Worm (Caenorhabditis elegans) whole organism, L1 larva: ENCODE results near the gene sphr-1.

Experiments used
- C04F5.9 ChIP-seq: sonication (generic microtip); optimal IDR thresholded peaks from 2 replicates; lab custom pipeline; 2016; ENCODE audit warnings: missing genetic modification characterization, missing compliant biosample characterization
- F16B12.6 ChIP-seq: fragments of 150-350 bp; optimal IDR thresholded peaks from 2 replicates; lab custom pipeline; 2014; ENCODE audit warnings: missing biosample characterization, missing genetic modification characterization
- Y116A8C.19 ChIP-seq: sonication (generic microtip); optimal IDR thresholded peaks from 2 replicates; lab custom pipeline; 2016; ENCODE audit warnings: missing compliant biosample characterization, missing genetic modification characterization, borderline replicate concordance
- blmp-1 ChIP-seq: fragments of 150-350 bp; optimal IDR thresholded peaks from 2 replicates; lab custom pipeline; 2014; ENCODE audit warnings: missing biosample characterization, missing genetic modification characterization
- ceh-82 ChIP-seq, 3 experiments: fragments of 150-350 bp in 1 of 3; sonication (generic microtip) in 2 of 3; optimal IDR thresholded peaks; 2 replicates each; lab custom pipeline; 2014 to 2017; ENCODE audit warnings: missing biosample characterization in 3 of 3, missing genetic modification characterization in 3 of 3
- dpl-1 ChIP-seq, 3 experiments: fragments of 150-350 bp in 2 of 3; sonication (generic microtip) in 1 of 3; optimal IDR thresholded peaks; 2 replicates each; lab custom pipeline; 2014 to 2017; ENCODE audit warnings: missing biosample characterization in 3 of 3, missing genetic modification characterization in 3 of 3, missing genetic modification reagents in 3 of 3
- dsc-1 ChIP-seq: sonication (generic microtip); optimal IDR thresholded peaks from 2 replicates; lab custom pipeline; 2016; ENCODE audit warnings: mild to moderate bottlenecking, missing genetic modification characterization, missing compliant biosample characterization
- efl-1 ChIP-seq, 4 experiments: fragments of 150-350 bp; optimal IDR thresholded peaks in 3 of 4; peaks in 1 of 4; 1 replicate in 1 of 4; 2 replicates in 3 of 4; lab custom pipeline; 2014; ENCODE audit warnings: missing biosample characterization in 2 of 4, missing genetic modification characterization in 2 of 4, missing genetic modification reagents in 2 of 4
- efl-3 ChIP-seq: fragments of 200-800 bp; sonication (Bioruptor generic); optimal IDR thresholded peaks from 2 replicates; lab custom pipeline; 2018; ENCODE audit warnings: mild to moderate bottlenecking, missing genetic modification characterization, missing compliant biosample characterization
- egl-13 ChIP-seq: sonication (generic microtip); optimal IDR thresholded peaks from 2 replicates; lab custom pipeline; 2016; ENCODE audit warnings: missing genotype, missing genetic modification reagents, missing genetic modification characterization, missing compliant biosample characterization
- fkh-10 ChIP-seq: sonication (generic microtip); optimal IDR thresholded peaks from 2 replicates; lab custom pipeline; 2017; ENCODE audit warnings: missing biosample characterization, missing genetic modification reagents, missing genetic modification characterization
- fkh-8 ChIP-seq: sonication (generic microtip); optimal IDR thresholded peaks from 2 replicates; lab custom pipeline; 2016; ENCODE audit warnings: mild to moderate bottlenecking, missing genetic modification characterization, missing compliant biosample characterization
- jun-1 ChIP-seq: fragments of 150-350 bp; optimal IDR thresholded peaks from 2 replicates; lab custom pipeline; 2014; ENCODE audit warnings: missing biosample characterization, missing genetic modification reagents, missing genetic modification characterization
- lin-13 ChIP-seq: fragments of 150-350 bp; optimal IDR thresholded peaks from 2 replicates; lab custom pipeline; 2014; ENCODE audit warnings: missing biosample characterization, missing genetic modification reagents, missing genetic modification characterization
- lin-14 ChIP-seq: fragments of 200-800 bp; sonication (Bioruptor generic); optimal IDR thresholded peaks from 2 replicates; lab custom pipeline; 2018; ENCODE audit warnings: mild to moderate bottlenecking, missing genetic modification characterization, moderate library complexity, missing compliant biosample characterization
- lin-15B ChIP-seq: fragments of 150-350 bp; sonication (generic microtip); optimal IDR thresholded peaks from 3 replicates; lab custom pipeline; 2014; ENCODE audit warnings: missing biosample characterization, missing genetic modification characterization
- lin-35 ChIP-seq, 2 experiments: fragments of 150-350 bp; optimal IDR thresholded peaks; 2 replicates each; lab custom pipeline; 2014; ENCODE audit warnings: missing biosample characterization in 2 of 2, missing genetic modification characterization in 2 of 2, missing genetic modification reagents in 2 of 2
- lin-39 ChIP-seq: fragments of 150-350 bp; optimal IDR thresholded peaks from 2 replicates; lab custom pipeline; 2014; ENCODE audit warnings: missing biosample characterization, missing genetic modification reagents, missing genetic modification characterization
- mab-9 ChIP-seq: fragments of 200-800 bp; sonication (Bioruptor generic); IDR thresholded peaks from 2 replicates; pipeline ENCODE4 v1.3.6; 2022; ENCODE audit warnings: missing genetic modification reagents, missing genetic modification characterization, missing compliant biosample characterization
- mep-1 ChIP-seq: fragments of 150-350 bp; optimal IDR thresholded peaks from 2 replicates; lab custom pipeline; 2014; ENCODE audit warnings: missing biosample characterization, missing genetic modification characterization
- nhr-19 ChIP-seq: fragments of 200-800 bp; sonication (Bioruptor generic); conservative IDR thresholded peaks from 2 replicates; pipeline ENCODE4 v1.3.6; 2022; ENCODE audit warnings: missing genetic modification characterization, missing compliant biosample characterization
- nhr-237 ChIP-seq: fragments of 150-350 bp; optimal IDR thresholded peaks from 2 replicates; lab custom pipeline; 2014; ENCODE audit warnings: missing biosample characterization, missing genetic modification characterization
- nhr-47 ChIP-seq: sonication (generic microtip); optimal IDR thresholded peaks from 2 replicates; lab custom pipeline; 2016; ENCODE audit warnings: mild to moderate bottlenecking, missing genetic modification characterization, moderate library complexity, missing compliant biosample characterization
- nhr-71 ChIP-seq: sonication (generic microtip); optimal IDR thresholded peaks from 2 replicates; lab custom pipeline; 2016; ENCODE audit warnings: mild to moderate bottlenecking, missing genetic modification characterization, moderate library complexity, missing compliant biosample characterization
- nhr-85 ChIP-seq: sonication (generic microtip); peaks from one replicate; lab custom pipeline; 2016; ENCODE audit warnings: missing genetic modification characterization, inconsistent platforms, missing compliant biosample characterization
- pax-3 ChIP-seq: fragments of 200-800 bp; sonication (Bioruptor generic); optimal IDR thresholded peaks from 2 replicates; lab custom pipeline; 2018; ENCODE audit warnings: mild to moderate bottlenecking, missing genetic modification characterization, moderate library complexity, missing compliant biosample characterization
- pqm-1 ChIP-seq: sonication (generic microtip); optimal IDR thresholded peaks from 3 replicates; lab custom pipeline; 2017; ENCODE audit warnings: missing biosample characterization, missing genetic modification characterization
- skn-1 ChIP-seq: fragments of 150-350 bp; optimal IDR thresholded peaks from 2 replicates; lab custom pipeline; 2014; ENCODE audit warnings: missing biosample characterization, missing genetic modification characterization
- snu-23 ChIP-seq: sonication (generic microtip); optimal IDR thresholded peaks from 2 replicates; lab custom pipeline; 2016; ENCODE audit warnings: missing genetic modification characterization, missing compliant biosample characterization
- sox-4 ChIP-seq: sonication (generic microtip); optimal IDR thresholded peaks from 2 replicates; lab custom pipeline; 2016; ENCODE audit warnings: missing genetic modification characterization, missing compliant biosample characterization
- unc-130 ChIP-seq: fragments of 150-350 bp; optimal IDR thresholded peaks from 2 replicates; lab custom pipeline; 2017; ENCODE audit warnings: missing biosample characterization, missing genetic modification characterization, inconsistent platforms
- unc-86 ChIP-seq: sonication (generic microtip); optimal IDR thresholded peaks from 2 replicates; lab custom pipeline; 2016; ENCODE audit warnings: missing genetic modification characterization, missing compliant biosample characterization
- xbp-1 ChIP-seq: sonication (generic microtip); optimal IDR thresholded peaks from 2 replicates; lab custom pipeline; 2016; ENCODE audit warnings: missing genetic modification characterization, missing compliant biosample characterization
- zag-1 ChIP-seq: fragments of 150-350 bp; optimal IDR thresholded peaks from 2 replicates; lab custom pipeline; 2014; ENCODE audit warnings: missing biosample characterization, missing genetic modification characterization
- zip-4 ChIP-seq: fragments of 200-800 bp; sonication (Bioruptor generic); optimal IDR thresholded peaks from 2 replicates; lab custom pipeline; 2018; ENCODE audit warnings: mild to moderate bottlenecking, missing genetic modification characterization, moderate library complexity, missing compliant biosample characterization

sphr-1 gene

DNA sequence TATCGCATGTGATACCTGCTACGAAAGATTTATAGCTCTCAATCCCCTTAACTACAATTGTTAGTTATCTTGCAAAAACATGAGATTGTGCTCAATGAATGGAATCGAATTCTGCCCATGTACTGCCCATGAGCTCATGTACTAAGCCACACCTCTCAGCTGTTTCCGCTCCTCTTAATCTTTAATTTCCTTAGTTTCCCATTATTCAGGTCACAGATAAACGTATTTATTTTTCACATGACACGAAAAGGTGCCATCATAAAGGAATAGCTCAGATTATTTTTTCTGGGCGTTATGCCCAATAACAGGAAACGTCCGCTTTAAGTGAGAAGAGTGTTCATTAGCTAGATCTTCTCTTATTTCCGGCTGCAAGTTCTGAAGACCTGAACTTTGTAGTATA lies 5.4 kb upstream of the sphr-1 start:
- TF ChIP-seq fkh-10 (peak; percentile 14), lin-14 (GFP tag; lab: Kevin White, UChicago) (peak; percentile 3), pax-3 (tag; lab: Kevin White, UChicago) (peak; percentile 59), skn-1 (tag; lab: Kevin White, UChicago) (no peak), dpl-1 (GFP tag; optimal IDR thresholded peaks at IDR 0.05; lab: Kevin White, UChicago) (no peak), Y116A8C.19 (tag; lab: Kevin White, UChicago) (no peak), xbp-1 (tag; lab: Kevin White, UChicago) (no peak), nhr-71 (tag; lab: Kevin White, UChicago) (peak; percentile 29), efl-1 (optimal IDR thresholded peaks at IDR 0.05; lab: Kevin White, UChicago) (no peak), efl-1 (GFP tag; optimal IDR thresholded peaks at IDR 0.05 in 1 of 2; lab: Kevin White, UChicago) (peak in 1 of 2 experiments; percentile 59), zip-4 (no peak), sox-4 (peak; percentile 48), dsc-1 (tag; lab: Kevin White, UChicago) (peak; percentile 92), unc-130 (no peak), nhr-47 (peak; percentile 42), C04F5.9 (tag; lab: Kevin White, UChicago) (no peak), fkh-8 (peak; percentile 68), egl-13 (tag; lab: Kevin White, UChicago) (peak; percentile 61), F16B12.6 (tag; lab: Kevin White, UChicago) (no peak), pqm-1 (tag; lab: Kevin White, UChicago) (no peak), mep-1 (tag; lab: Kevin White, UChicago) (no peak), nhr-85 (tag; lab: Kevin White, UChicago) (no peak)

DNA sequence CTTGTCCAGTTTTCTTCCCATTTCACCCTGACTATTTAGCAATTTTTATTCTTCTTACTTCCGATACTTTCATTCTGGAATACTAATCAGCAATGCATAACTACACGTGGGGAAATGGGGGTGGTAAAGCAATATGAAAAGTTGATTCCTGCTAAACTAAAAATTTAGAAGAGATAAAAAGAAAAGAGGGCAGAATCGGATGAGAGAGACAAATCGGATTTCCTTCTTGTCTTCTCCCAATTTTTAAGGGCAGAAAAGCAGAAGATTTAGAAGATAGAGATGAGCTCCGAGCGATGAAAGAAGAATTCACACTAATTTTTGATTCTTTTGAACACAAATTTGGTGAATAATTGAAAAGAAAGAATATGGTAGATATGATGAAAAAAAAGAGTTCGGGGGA lies 2.6 kb downstream of the sphr-1 start:
- TF ChIP-seq egl-13 (tag; lab: Kevin White, UChicago) (peak; percentile 27), lin-35 (GFP tag; optimal IDR thresholded peaks at IDR 0.05; lab: Kevin White, UChicago) (no peak), unc-86 (tag; lab: Kevin White, UChicago) (no peak), efl-3 (no peak), sox-4 (no peak), dsc-1 (tag; lab: Kevin White, UChicago) (peak; percentile 25), fkh-8 (peak; percentile 1), lin-15B (tag; lab: Kevin White, UChicago) (no peak), lin-13 (GFP tag; lab: Kevin White, UChicago) (no peak), efl-1 (optimal IDR thresholded peaks at IDR 0.05; lab: Kevin White, UChicago) (no peak), efl-1 (GFP tag; optimal IDR thresholded peaks at IDR 0.05 in 1 of 2; lab: Kevin White, UChicago) (peak in 1 of 2 experiments; percentile 17), jun-1 (no peak), mab-9 (GFP tag; lab: Robert Waterston, UW) (no peak), lin-14 (GFP tag; lab: Kevin White, UChicago) (peak; percentile 74), snu-23 (GFP tag; lab: Kevin White, UChicago) (no peak), xbp-1 (tag; lab: Kevin White, UChicago) (no peak), unc-130 (no peak), nhr-19 (GFP tag; lab: Robert Waterston, UW) (no peak), nhr-47 (peak; percentile 22), fkh-10 (peak; percentile 53), Y116A8C.19 (tag; lab: Kevin White, UChicago) (no peak), lin-39 (tag; lab: Kevin White, UChicago) (no peak), ceh-82 (tag; optimal IDR thresholded peaks at IDR 0.05; lab: Kevin White, UChicago) (peak in 1 of 3 experiments; percentile 22), zag-1 (no peak)

DNA sequence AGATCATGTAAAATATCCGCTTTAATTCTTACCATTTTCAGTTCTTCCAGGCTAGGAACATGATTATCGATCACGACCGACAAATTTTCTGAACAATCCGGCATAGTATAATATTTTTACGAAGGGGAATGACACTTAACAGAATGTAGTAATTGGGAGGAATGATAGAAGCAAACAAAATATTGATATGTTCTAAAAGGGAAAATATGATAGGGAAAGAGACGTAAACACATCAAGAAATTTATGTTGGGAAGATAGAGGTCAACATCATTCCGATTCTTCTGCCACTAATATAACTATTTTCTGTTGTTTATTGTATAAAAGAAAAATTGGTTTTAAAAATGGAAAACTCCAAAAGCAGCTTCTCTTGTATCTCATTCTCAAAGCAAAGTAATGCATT lies 5.7 kb downstream of the sphr-1 start, which contains the start of gene C24B5.4:
Gene C24B5.4 (minus strand): TSS at position 206 of the 400 bp plus-strand sequence.
- peak; percentile 41 for TF ChIP-seq blmp-1
- TF ChIP-seq pax-3 (tag; lab: Kevin White, UChicago): no peak

- TF ChIP-seq nhr-237 (tag; lab: Kevin White, UChicago): no peak
- no peak for TF ChIP-seq nhr-71 (tag; lab: Kevin White, UChicago)
- TF ChIP-seq fkh-8: no peak
- TF ChIP-seq lin-15B (tag; lab: Kevin White, UChicago): no peak
- TF ChIP-seq unc-86 (tag; lab: Kevin White, UChicago): no peak
- TF ChIP-seq unc-130: no peak
Observed at ce11 chrV:9198887-9199286, 7.5 kb downstream of the sphr-1 start, which contains the start of gene str-177. str-177 (minus strand) TSS chrV:9198987.
